Worm (Caenorhabditis elegans): ENCODE results near the gene dcr-1.

Gene dcr-1

DNA sequence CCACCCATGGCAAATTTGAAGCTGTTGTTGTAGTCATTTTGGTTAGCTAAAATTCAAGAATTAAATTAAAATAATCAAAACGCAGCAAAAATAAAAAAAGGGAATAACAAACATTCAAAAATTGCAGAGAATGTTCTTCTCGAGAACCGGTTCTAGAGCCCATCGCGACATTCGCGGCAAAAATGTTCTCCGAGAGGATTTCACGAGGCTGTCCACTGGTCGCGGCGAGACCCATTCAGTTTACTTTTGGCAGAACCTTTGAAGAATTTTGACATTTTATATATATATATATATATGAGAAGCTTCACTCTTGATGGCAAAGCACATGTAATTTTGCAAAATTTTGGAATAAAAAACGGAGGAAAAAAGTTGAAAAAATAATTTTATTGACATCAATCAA is 50.6 kb downstream of the dcr-1 start, which contains the start of gene F44B9.8 (continued):
- peak; percentile 70 for TF ChIP-seq lin-15B (tag; optimal IDR thresholded peaks at IDR 0.05)
- TF ChIP-seq ztf-4 (tag; optimal IDR thresholded peaks at IDR 0.05) = peak; percentile 12
- TF ChIP-seq fkh-10 (GFP tag; optimal IDR thresholded peaks at IDR 0.05) = no peak
- peak; percentile 72 for TF ChIP-seq nhr-20 (tag; optimal IDR thresholded peaks at IDR 0.05)
- TF ChIP-seq ztf-11 (tag; optimal IDR thresholded peaks at IDR 0.05) = peak in 1 of 2 experiments; percentile 20
- TF ChIP-seq elt-2 (tag; optimal IDR thresholded peaks at IDR 0.05) = no peak
- TF ChIP-seq nhr-85 (tag) = peak; percentile 79
- TF ChIP-seq nhr-90 (tag; optimal IDR thresholded peaks at IDR 0.05; ENCODE audit: poor library complexity) = peak; percentile 55
- TF ChIP-seq lin-14 (GFP tag; optimal IDR thresholded peaks at IDR 0.05) = peak; percentile 78
- TF ChIP-seq grh-1 (GFP tag; IDR thresholded peaks at IDR 0.05) = peak; percentile 86
- TF ChIP-seq alr-1 (tag; optimal IDR thresholded peaks at IDR 0.05; ENCODE audit: borderline replicate concordance) = no peak
- TF ChIP-seq mdl-1 (tag; optimal IDR thresholded peaks at IDR 0.05) = peak in 1 of 2 experiments; percentile 32
- TF ChIP-seq swsn-7 (tag; optimal IDR thresholded peaks at IDR 0.05) = peak; percentile 67
- peak; percentile 7 for TF ChIP-seq C04F5.9 (tag; optimal IDR thresholded peaks at IDR 0.05)
- TF ChIP-seq zag-1 (tag; optimal IDR thresholded peaks at IDR 0.05) = no peak

DNA sequence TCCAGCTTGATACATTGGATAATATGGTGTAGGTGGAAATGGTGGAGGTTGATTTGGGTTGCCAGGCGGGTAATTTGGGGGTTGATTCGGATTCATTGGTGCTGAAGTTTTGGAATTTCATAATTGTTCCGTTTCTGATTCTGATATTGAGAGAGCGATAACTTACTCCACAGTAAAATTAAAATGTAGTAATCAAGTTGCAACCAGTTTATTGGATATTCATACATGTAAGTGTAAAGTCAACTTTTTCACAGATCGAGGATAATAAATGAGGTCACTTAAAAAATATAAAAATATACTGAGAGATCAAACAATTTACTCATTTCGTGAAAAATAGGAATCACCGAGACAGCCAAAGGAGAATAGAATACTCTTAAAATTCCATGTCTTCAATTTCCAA is 52.1 kb downstream of the dcr-1 start, which contains the start of gene mdt-30:
Gene mdt-30 (minus strand): TSS at position 101 of the 400 bp plus-strand sequence.
- TF ChIP-seq rnt-1 (tag; optimal IDR thresholded peaks at IDR 0.05) (no peak), zip-4 (GFP tag; optimal IDR thresholded peaks at IDR 0.05) (no peak), jun-1 (tag; optimal IDR thresholded peaks at IDR 0.05) (no peak), fkh-8 (tag; optimal IDR thresholded peaks at IDR 0.05) (no peak), F16B12.6 (tag; optimal IDR thresholded peaks at IDR 0.05) (no peak), mab-9 (GFP tag; IDR thresholded peaks at IDR 0.05) (no peak), nhr-12 (tag; optimal IDR thresholded peaks at IDR 0.05) (no peak), fkh-10 (GFP tag; optimal IDR thresholded peaks at IDR 0.05) (no peak), ceh-82 (tag; optimal IDR thresholded peaks at IDR 0.05) (no peak), egl-27 (tag; optimal IDR thresholded peaks at IDR 0.05) (no peak), nhr-47 (tag; optimal IDR thresholded peaks at IDR 0.05) (no peak), mep-1 (tag; optimal IDR thresholded peaks at IDR 0.05) (no peak), lir-3 (tag; optimal IDR thresholded peaks at IDR 0.05; ENCODE audit: poor library complexity) (no peak), elt-3 (tag; optimal IDR thresholded peaks at IDR 0.05) (no peak)

DNA sequence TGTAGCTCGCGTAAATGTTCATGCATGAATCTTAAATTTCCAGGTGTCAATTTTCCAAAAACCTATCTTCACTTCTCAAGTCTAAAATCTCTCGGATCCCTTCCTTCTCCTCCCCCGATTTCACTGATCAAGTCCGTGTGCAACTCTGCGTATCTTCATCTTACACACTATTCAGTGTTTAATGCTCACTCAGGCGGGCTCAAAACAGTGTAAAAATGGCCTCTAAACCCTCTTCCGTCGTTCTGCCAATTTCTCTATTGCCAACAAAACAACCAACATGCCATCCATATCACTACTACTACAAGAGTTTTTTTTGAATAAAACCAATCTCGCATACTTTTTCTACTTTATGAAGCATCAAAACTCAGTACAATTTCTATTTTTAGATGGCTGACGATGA is 58.0 kb downstream of the dcr-1 start, which contains the start of gene F44B9.2:
Gene F44B9.2 (plus strand): TSS at position 387 of the 400 bp plus-strand sequence.
- TF ChIP-seq fkh-4 (tag; optimal IDR thresholded peaks at IDR 0.05; ENCODE audit: borderline replicate concordance) (no peak), pag-3 (tag; optimal IDR thresholded peaks at IDR 0.05; ENCODE audit: borderline replicate concordance, insufficient read depth) (peak; percentile 86), tlp-1 (tag; optimal IDR thresholded peaks at IDR 0.05) (no peak), nhr-237 (tag; optimal IDR thresholded peaks at IDR 0.05) (no peak), pax-3 (tag; optimal IDR thresholded peaks at IDR 0.05) (no peak), unc-98 (GFP tag; IDR thresholded peaks at IDR 0.05) (no peak), sup-37 (GFP tag; optimal IDR thresholded peaks at IDR 0.05) (no peak), nhr-71 (tag; optimal IDR thresholded peaks at IDR 0.05) (no peak), isw-1 (GFP tag; IDR thresholded peaks at IDR 0.05) (no peak), lin-39 (tag; optimal IDR thresholded peaks at IDR 0.05) (no peak), mdl-1 (tag; optimal IDR thresholded peaks at IDR 0.05) (no peak), dsc-1 (tag; optimal IDR thresholded peaks at IDR 0.05) (peak; percentile 53), lin-35 (GFP tag; optimal IDR thresholded peaks at IDR 0.05) (no peak), unc-62 (GFP tag; optimal IDR thresholded peaks at IDR 0.05) (no peak), ceh-63 (GFP tag; optimal IDR thresholded peaks at IDR 0.05) (no peak), aly-2 (tag; optimal IDR thresholded peaks at IDR 0.05) (no peak), hlh-17 (GFP tag; optimal IDR thresholded peaks at IDR 0.05; ENCODE audit: borderline replicate concordance) (no peak), F16B12.6 (tag; optimal IDR thresholded peaks at IDR 0.05) (no peak), swsn-7 (tag; optimal IDR thresholded peaks at IDR 0.05) (no peak), tbx-2 (tag; optimal IDR thresholded peaks at IDR 0.05) (no peak), xbp-1 (tag; optimal IDR thresholded peaks at IDR 0.05) (no peak), nhr-12 (tag; optimal IDR thresholded peaks at IDR 0.05) (no peak), zag-1 (tag; optimal IDR thresholded peaks at IDR 0.05) (no peak), hpl-2 (GFP tag; optimal IDR thresholded peaks at IDR 0.05) (no peak), nhr-47 (tag; optimal IDR thresholded peaks at IDR 0.05) (no peak), nhr-85 (tag) (no peak), mab-9 (GFP tag; IDR thresholded peaks at IDR 0.05) (no peak), aha-1 (tag; optimal IDR thresholded peaks at IDR 0.05) (no peak), rnt-1 (tag; optimal IDR thresholded peaks at IDR 0.05) (peak; percentile 26)

All from whole organism, L1 larva.